Worm (Caenorhabditis elegans) whole organism, mixed stage, embryonic: ENCODE results near the gene Y37D8A.19.

Experiments
- elt-1 ChIP-seq: sonication (generic microtip); optimal IDR thresholded peaks from 2 replicates; lab custom pipeline; 2017; ENCODE audit warnings: missing genetic modification characterization, mild to moderate bottlenecking, missing compliant biosample characterization, antibody characterized with exemption, moderate library complexity, borderline replicate concordance; ENCODE audit not compliant: insufficient read depth
- mep-1 ChIP-seq: fragments of 150-350 bp; optimal IDR thresholded peaks from 2 replicates; lab custom pipeline; 2017; ENCODE audit warnings: missing biosample characterization, missing genetic modification reagents, missing genetic modification characterization, inconsistent platforms
- nhr-28 ChIP-seq: fragments of 150-350 bp; optimal IDR thresholded peaks from 2 replicates; lab custom pipeline; 2014; ENCODE audit warnings: missing biosample characterization, missing genetic modification characterization

DNA sequence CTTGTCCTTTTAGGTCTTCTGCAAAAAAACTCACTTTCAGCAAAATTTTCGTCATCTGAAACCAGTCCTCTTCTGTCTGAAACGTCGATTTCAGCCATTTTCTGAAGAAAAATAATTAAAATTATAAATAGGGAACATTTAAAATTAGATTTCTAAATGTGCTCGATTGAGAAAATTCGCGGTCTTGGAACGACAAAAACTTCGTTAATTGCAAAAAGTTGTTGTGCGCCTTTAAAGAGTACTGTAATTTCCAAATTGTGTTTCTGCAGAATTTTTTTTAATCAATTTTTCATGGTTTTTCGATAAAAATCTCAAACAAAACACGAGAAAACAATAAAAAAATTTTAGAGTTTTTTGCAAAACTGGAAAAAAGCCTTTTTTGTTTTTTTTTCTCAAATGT, 37.2 kb downstream of the Y37D8A.19 start, which contains the start of gene ttm-1:
- TF ChIP-seq nhr-28 (tag; lab: Kevin White, UChicago) (no peak), mep-1 (tag; lab: Kevin White, UChicago) (no peak), elt-1 (tag; lab: Kevin White, UChicago) (no peak)
